Fruit fly (Drosophila melanogaster) whole organism, embryonic: ENCODE results near the gene Tusp.
A peak's percentile ranks its signal among the peaks of the same experiment; 100 is the strongest.

Source experiments
- Ada2b ChIP-seq: fragments of 200-800 bp; sonication (Bioruptor generic); IDR thresholded peaks from 2 replicates; pipeline ENCODE4 v1.3.6; 2022; ENCODE audit warnings: missing biosample characterization, missing genetic modification characterization
- Blimp-1 ChIP-seq: fragments of 200-800 bp; sonication (Bioruptor generic); optimal IDR thresholded peaks from 3 replicates; lab custom pipeline; 2018; ENCODE audit warnings: missing biosample characterization, missing genetic modification characterization, mild to moderate bottlenecking, moderate library complexity, missing genetic modification reagents
- CG10366 ChIP-seq: fragments of 200-800 bp; sonication (Bioruptor generic); IDR thresholded peaks from 2 replicates; pipeline ENCODE4 v1.3.6; 2022; ENCODE audit warnings: missing biosample characterization, missing genetic modification characterization
- CG10565 ChIP-seq: fragments of 200-800 bp; sonication (Bioruptor generic); optimal IDR thresholded peaks from 3 replicates; lab custom pipeline; 2016; ENCODE audit warnings: missing biosample characterization, mild to moderate bottlenecking, missing genetic modification characterization
- CG11723 ChIP-seq: fragments of 200-800 bp; sonication (Bioruptor generic); optimal IDR thresholded peaks from 2 replicates; lab custom pipeline; 2017; ENCODE audit warnings: missing biosample characterization, mild to moderate bottlenecking, missing genetic modification characterization
- CG13894 ChIP-seq: fragments of 200-800 bp; sonication (Bioruptor generic); optimal IDR thresholded peaks from 3 replicates; lab custom pipeline; 2018; ENCODE audit warnings: missing biosample characterization, mild to moderate bottlenecking, missing genetic modification characterization, moderate library complexity
- CG15269 ChIP-seq: fragments of 200-800 bp; sonication (Bioruptor generic); optimal IDR thresholded peaks from 2 replicates; lab custom pipeline; 2018; ENCODE audit warnings: missing biosample characterization, mild to moderate bottlenecking, missing genetic modification characterization, moderate library complexity
- CG1603 ChIP-seq: fragments of 200-800 bp; sonication (Bioruptor generic); optimal IDR thresholded peaks from 2 replicates; lab custom pipeline; 2019; ENCODE audit warnings: missing biosample characterization, mild to moderate bottlenecking, missing genetic modification characterization, moderate library complexity
- CG17912 ChIP-seq: fragments of 200-800 bp; sonication (Bioruptor generic); optimal IDR thresholded peaks from 2 replicates; lab custom pipeline; 2018; ENCODE audit warnings: missing biosample characterization, mild to moderate bottlenecking, missing genetic modification characterization
- CG18262 ChIP-seq: fragments of 200-800 bp; optimal IDR thresholded peaks from 3 replicates; lab custom pipeline; 2019; ENCODE audit warnings: missing biosample characterization, mild to moderate bottlenecking, missing genetic modification characterization, moderate library complexity
- CG2129 ChIP-seq: fragments of 200-800 bp; sonication (Bioruptor generic); IDR thresholded peaks from 2 replicates; pipeline ENCODE4 v1.3.6; 2022; ENCODE audit warnings: missing biosample characterization, missing genetic modification characterization; ENCODE audit not compliant: partially characterized antibody
- CG30431 ChIP-seq: fragments of 200-800 bp; sonication (Bioruptor generic); optimal IDR thresholded peaks from 2 replicates; lab custom pipeline; 2017; ENCODE audit warnings: missing biosample characterization, missing genetic modification characterization
- CG31441 ChIP-seq: fragments of 200-800 bp; sonication (Bioruptor generic); IDR thresholded peaks from 2 replicates; pipeline ENCODE4 v1.3.6; 2022; ENCODE audit warnings: missing biosample characterization, missing genetic modification characterization
- CG3281 ChIP-seq: fragments of 200-800 bp; sonication (Bioruptor generic); optimal IDR thresholded peaks from 3 replicates; lab custom pipeline; 2017; ENCODE audit warnings: missing biosample characterization, mild to moderate bottlenecking, missing genetic modification characterization
- CG7357 ChIP-seq: fragments of 200-800 bp; sonication (Bioruptor generic); IDR thresholded peaks from 3 replicates; pipeline ENCODE4 v1.3.6; 2022; ENCODE audit warnings: missing biosample characterization, missing genetic modification characterization
- CG7372 ChIP-seq: fragments of 200-800 bp; sonication (Bioruptor generic); IDR thresholded peaks from 2 replicates; pipeline ENCODE4 v1.3.6; 2022; ENCODE audit warnings: missing biosample characterization, missing genetic modification characterization
- Dek ChIP-seq: fragments of 200-800 bp; sonication (Bioruptor generic); optimal IDR thresholded peaks from 3 replicates; lab custom pipeline; 2019; ENCODE audit warnings: missing biosample characterization, mild to moderate bottlenecking, missing genetic modification characterization, moderate library complexity
- Dip3 ChIP-seq: fragments of 200-800 bp; sonication (Bioruptor generic); optimal IDR thresholded peaks from 3 replicates; lab custom pipeline; 2016; ENCODE audit warnings: missing biosample characterization, missing genetic modification characterization
- Dp ChIP-seq: fragments of 200-800 bp; sonication (Bioruptor generic); optimal IDR thresholded peaks from 2 replicates; lab custom pipeline; 2018; ENCODE audit warnings: missing biosample characterization, mild to moderate bottlenecking, missing genetic modification characterization, moderate library complexity
- Fer2 ChIP-seq: fragments of 200-800 bp; sonication (Bioruptor generic); optimal IDR thresholded peaks from 2 replicates; lab custom pipeline; 2018; ENCODE audit warnings: missing biosample characterization, mild to moderate bottlenecking, missing genetic modification characterization, moderate library complexity
- Gsc ChIP-seq: fragments of 200-800 bp; sonication (Bioruptor generic); IDR thresholded peaks from 2 replicates; pipeline ENCODE4 v1.3.6; 2022; ENCODE audit warnings: missing biosample characterization, missing genetic modification characterization
- H2.0 ChIP-seq: fragments of 200-800 bp; sonication (Bioruptor generic); IDR thresholded peaks from 2 replicates; pipeline ENCODE4 v1.3.6; 2022; ENCODE audit warnings: missing biosample characterization, missing genetic modification characterization
- HLHmδ ChIP-seq: fragments of 200-800 bp; sonication (Bioruptor generic); optimal IDR thresholded peaks from 2 replicates; lab custom pipeline; 2018; ENCODE audit warnings: missing biosample characterization, mild to moderate bottlenecking, missing genetic modification characterization, moderate library complexity
- Hr39 ChIP-seq: fragments of >200 bp; optimal IDR thresholded peaks from 2 replicates; lab custom pipeline; 2017
- Hsf ChIP-seq: fragments of 200-800 bp; sonication (Bioruptor generic); optimal IDR thresholded peaks from 3 replicates; lab custom pipeline; 2016; ENCODE audit warnings: missing biosample characterization, missing genetic modification characterization
- Ravus ChIP-seq: fragments of 200-800 bp; sonication (Bioruptor generic); IDR thresholded peaks from 2 replicates; pipeline ENCODE4 v1.3.6; 2022; ENCODE audit warnings: missing biosample characterization, missing genetic modification characterization
- Side ChIP-seq: fragments of 200-800 bp; sonication (Bioruptor generic); optimal IDR thresholded peaks from 2 replicates; lab custom pipeline; 2016; ENCODE audit warnings: missing biosample characterization, missing genetic modification characterization
- Six4 ChIP-seq: fragments of 200-800 bp; sonication (Bioruptor generic); optimal IDR thresholded peaks from 2 replicates; lab custom pipeline; 2016; ENCODE audit warnings: missing biosample characterization, missing genetic modification characterization
- Vsx1 ChIP-seq: fragments of 200-800 bp; sonication (Bioruptor generic); optimal IDR thresholded peaks from 2 replicates; lab custom pipeline; 2017; ENCODE audit warnings: missing biosample characterization, mild to moderate bottlenecking, missing genetic modification characterization, missing genetic modification reagents
- ab ChIP-seq: fragments of 200-800 bp; sonication (Bioruptor generic); optimal IDR thresholded peaks from 2 replicates; lab custom pipeline; 2016; ENCODE audit warnings: missing biosample characterization, missing genetic modification characterization
- cas ChIP-seq: fragments of 200-800 bp; sonication (Bioruptor generic); IDR thresholded peaks from 2 replicates; pipeline ENCODE4 v1.3.6; 2022; ENCODE audit warnings: missing biosample characterization, missing genetic modification characterization
- chinmo ChIP-seq: fragments of 200-800 bp; sonication (Bioruptor generic); IDR thresholded peaks from 4 replicates; pipeline ENCODE4 v1.3.6; 2022; ENCODE audit warnings: missing biosample characterization, missing genetic modification characterization; ENCODE audit not compliant: partially characterized antibody
- crc ChIP-seq: fragments of 200-800 bp; sonication (Bioruptor generic); optimal IDR thresholded peaks from 2 replicates; lab custom pipeline; 2016; ENCODE audit warnings: missing biosample characterization, missing genetic modification characterization
- crp ChIP-seq, 2 experiments: fragments of 200-800 bp; sonication (Bioruptor generic); optimal IDR thresholded peaks; 2 replicates in 1 of 2; 3 replicates in 1 of 2; lab custom pipeline; 2017; ENCODE audit warnings: missing biosample characterization in 2 of 2, missing genetic modification characterization in 2 of 2, mild to moderate bottlenecking in 1 of 2, moderate library complexity in 1 of 2
- dysf ChIP-seq: fragments of 200-800 bp; sonication (Bioruptor generic); IDR thresholded peaks from 3 replicates; pipeline ENCODE4 v1.3.6; 2022; ENCODE audit warnings: missing biosample characterization, missing genetic modification characterization
- gsb ChIP-seq: fragments of 200-800 bp; sonication (Bioruptor generic); IDR thresholded peaks from 2 replicates; pipeline ENCODE4 v1.3.6; 2022; ENCODE audit warnings: missing biosample characterization, missing genetic modification characterization
- hbn ChIP-seq: fragments of 200-800 bp; sonication (Bioruptor generic); IDR thresholded peaks from 2 replicates; pipeline ENCODE4 v1.3.6; 2022; ENCODE audit warnings: missing biosample characterization, missing genetic modification characterization; ENCODE audit not compliant: partially characterized antibody
- inv ChIP-seq: fragments of 200-800 bp; sonication (Bioruptor generic); IDR thresholded peaks from 2 replicates; pipeline ENCODE4 v1.3.6; 2022; ENCODE audit warnings: missing biosample characterization, missing genetic modification characterization; ENCODE audit not compliant: partially characterized antibody
- jigr1 ChIP-seq: fragments of 200-800 bp; sonication (Bioruptor generic); IDR thresholded peaks from 3 replicates; pipeline ENCODE4 v1.3.6; 2022; ENCODE audit warnings: missing biosample characterization, missing genetic modification characterization
- kni ChIP-seq: fragments of 200-800 bp; sonication (Bioruptor generic); optimal IDR thresholded peaks from 3 replicates; lab custom pipeline; 2017; ENCODE audit warnings: mild to moderate bottlenecking, missing biosample characterization, missing genetic modification reagents, missing genetic modification characterization
- nerfin-2 ChIP-seq: fragments of 200-800 bp; sonication (Bioruptor generic); IDR thresholded peaks from 2 replicates; pipeline ENCODE4 v1.3.6; 2022; ENCODE audit warnings: missing biosample characterization, missing genetic modification characterization; ENCODE audit not compliant: partially characterized antibody
- odd ChIP-seq: fragments of 200-800 bp; sonication (Bioruptor generic); optimal IDR thresholded peaks from 2 replicates; lab custom pipeline; 2017; ENCODE audit warnings: missing biosample characterization, mild to moderate bottlenecking, missing genetic modification characterization
- pfk ChIP-seq: fragments of 200-800 bp; sonication (Bioruptor generic); optimal IDR thresholded peaks from 2 replicates; lab custom pipeline; 2018; ENCODE audit warnings: missing biosample characterization, mild to moderate bottlenecking, missing genetic modification characterization, moderate library complexity
- pzg ChIP-seq: fragments of 200-800 bp; sonication (Bioruptor generic); optimal IDR thresholded peaks from 3 replicates; lab custom pipeline; 2018; ENCODE audit warnings: missing biosample characterization, mild to moderate bottlenecking, missing genetic modification characterization, moderate library complexity
- ranshi ChIP-seq: fragments of 200-800 bp; sonication (Bioruptor generic); IDR thresholded peaks from 2 replicates; pipeline ENCODE4 v1.3.6; 2022; ENCODE audit warnings: missing biosample characterization, missing genetic modification characterization
- repo ChIP-seq: fragments of 200-800 bp; sonication (Bioruptor generic); optimal IDR thresholded peaks from 2 replicates; lab custom pipeline; 2016; ENCODE audit warnings: missing biosample characterization, missing genetic modification characterization
- sens-2 ChIP-seq: fragments of 200-800 bp; sonication (Bioruptor generic); IDR thresholded peaks from 2 replicates; pipeline ENCODE4 v1.3.6; 2022; ENCODE audit warnings: missing biosample characterization, missing genetic modification characterization
- sqz ChIP-seq: fragments of 200-800 bp; sonication (Bioruptor generic); optimal IDR thresholded peaks from 3 replicates; lab custom pipeline; 2018; ENCODE audit warnings: missing biosample characterization, mild to moderate bottlenecking, missing genetic modification characterization
- tgo ChIP-seq: fragments of 200-800 bp; sonication (Bioruptor generic); IDR thresholded peaks from 3 replicates; pipeline ENCODE4 v1.3.6; 2022; ENCODE audit warnings: missing biosample characterization, missing genetic modification characterization
- vnd ChIP-seq: fragments of 200-800 bp; sonication (Bioruptor generic); IDR thresholded peaks from 3 replicates; pipeline ENCODE4 v1.3.6; 2022; ENCODE audit warnings: missing biosample characterization, missing genetic modification characterization; ENCODE audit not compliant: partially characterized antibody
- wdn ChIP-seq: fragments of 200-800 bp; sonication (Bioruptor generic); IDR thresholded peaks from 2 replicates; pipeline ENCODE4 v1.3.6; 2022; ENCODE audit warnings: missing biosample characterization, missing genetic modification characterization

Gene Tusp

dm6 chr3R:27581263-27581868 is 26.3 kb upstream of the Tusp start (continued):
- no peak for TF ChIP-seq CG30431 (GFP tag; lab: Kevin White, UChicago)
- TF ChIP-seq CG1603 (tag; lab: Kevin White, UChicago), result peak; percentile 75
- TF ChIP-seq vnd (GFP tag; lab: Robert Waterston, UW), result no peak
- TF ChIP-seq Ada2b (GFP tag; lab: Robert Waterston, UW), result no peak
- TF ChIP-seq CG11723 (GFP tag; lab: Kevin White, UChicago), result no peak
- peak; percentile 82 for TF ChIP-seq CG3281
- TF ChIP-seq Dp (GFP tag; lab: Kevin White, UChicago), result peak; percentile 57
- TF ChIP-seq crp (GFP tag; optimal IDR thresholded peaks at IDR 0.05; lab: Kevin White, UChicago), result no peak
- no peak for TF ChIP-seq Gsc
- no peak for TF ChIP-seq Hr39 (lab: Kevin White, UChicago)
- TF ChIP-seq Hsf (GFP tag; lab: Kevin White, UChicago), result peak; percentile 34
- TF ChIP-seq repo (GFP tag; lab: Kevin White, UChicago), result no peak
- TF ChIP-seq crc (GFP tag; lab: Kevin White, UChicago), result no peak
- no peak for TF ChIP-seq sens-2
- peak; percentile 72 for TF ChIP-seq CG15269
- TF ChIP-seq CG18262, result peak; percentile 63
- TF ChIP-seq CG7372, result no peak
- no peak for TF ChIP-seq CG17912
- TF ChIP-seq ab, result no peak
- no peak for TF ChIP-seq tgo (GFP tag; lab: Robert Waterston, UW)
- TF ChIP-seq HLHmδ (GFP tag; lab: Kevin White, UChicago), result peak; percentile 9
- TF ChIP-seq chinmo (GFP tag; lab: Robert Waterston, UW), result no peak
- TF ChIP-seq nerfin-2 (GFP tag; lab: Robert Waterston, UW), result no peak
- TF ChIP-seq pzg (GFP tag; lab: Kevin White, UChicago), result peak; percentile 96
- TF ChIP-seq Dip3 (GFP tag; lab: Kevin White, UChicago), result no peak
- TF ChIP-seq Vsx1, result peak; percentile 37
- TF ChIP-seq CG31441 (GFP tag; lab: Robert Waterston, UW), result no peak
- TF ChIP-seq cas (GFP tag; lab: Robert Waterston, UW), result no peak
- TF ChIP-seq jigr1 (GFP tag; lab: Robert Waterston, UW), result no peak
- no peak for TF ChIP-seq wdn (GFP tag; lab: Robert Waterston, UW)
- TF ChIP-seq CG10366 (GFP tag; lab: Robert Waterston, UW), result no peak
- peak; percentile 63 for TF ChIP-seq Blimp-1 (GFP tag; lab: Kevin White, UChicago)
- TF ChIP-seq Fer2 (tag; lab: Kevin White, UChicago), result no peak
- TF ChIP-seq sqz (GFP tag; lab: Kevin White, UChicago), result peak; percentile 60
- TF ChIP-seq hbn (GFP tag; lab: Robert Waterston, UW), result no peak
- TF ChIP-seq Side (GFP tag; lab: Kevin White, UChicago), result peak; percentile 46
- TF ChIP-seq kni, result no peak
- no peak for TF ChIP-seq CG2129
- no peak for TF ChIP-seq Ravus (GFP tag; lab: Robert Waterston, UW)
- no peak for TF ChIP-seq dysf (GFP tag; lab: Robert Waterston, UW)
- TF ChIP-seq odd (GFP tag; lab: Kevin White, UChicago), result peak; percentile 66
- TF ChIP-seq Six4 (GFP tag; lab: Kevin White, UChicago), result no peak
- TF ChIP-seq CG10565, result no peak
- TF ChIP-seq H2.0, result no peak
- TF ChIP-seq inv (GFP tag; lab: Robert Waterston, UW), result no peak
- no peak for TF ChIP-seq gsb (GFP tag; lab: Robert Waterston, UW)
- TF ChIP-seq Dek (tag; lab: Kevin White, UChicago), result no peak
- TF ChIP-seq ranshi (GFP tag; lab: Robert Waterston, UW), result no peak
- 0 out of 3 replicates have a peak, but pooled peaks have one; percentile 32 for TF ChIP-seq CG7357 (GFP tag; lab: Robert Waterston, UW)
- peak; percentile 30 for TF ChIP-seq pfk (GFP tag; lab: Kevin White, UChicago)
- peak; percentile 20 for TF ChIP-seq CG13894 (tag; lab: Kevin White, UChicago)
